Fruit fly (Drosophila melanogaster) whole organism, embryonic: Measurements from ENCODE around the gene b6.

Source experiments
- B-H2 ChIP-seq: fragments of 200-800 bp; sonication (Bioruptor generic); optimal IDR thresholded peaks from 2 replicates; lab custom pipeline; 2018; ENCODE audit warnings: missing biosample characterization, mild to moderate bottlenecking, missing genetic modification characterization
- BEAF-32 ChIP-seq: fragments of 200-800 bp; sonication (Bioruptor generic); optimal IDR thresholded peaks from 3 replicates; lab custom pipeline; 2017; ENCODE audit warnings: missing biosample characterization, missing genetic modification characterization, mild to moderate bottlenecking, moderate library complexity, missing genetic modification reagents
- CG11085 ChIP-seq: fragments of 200-800 bp; sonication (Bioruptor generic); IDR thresholded peaks from 2 replicates; pipeline ENCODE4 v1.3.6; 2022; ENCODE audit warnings: missing biosample characterization, missing genetic modification characterization
- CG13624 ChIP-seq: fragments of 200-800 bp; sonication (Bioruptor generic); optimal IDR thresholded peaks from 2 replicates; lab custom pipeline; 2016; ENCODE audit warnings: missing biosample characterization, missing genetic modification characterization
- CG14441 ChIP-seq: fragments of 200-800 bp; sonication (Bioruptor generic); IDR thresholded peaks from 2 replicates; pipeline ENCODE4 v1.3.6; 2022; ENCODE audit warnings: missing biosample characterization, missing genetic modification characterization
- CG18476 ChIP-seq: fragments of 200-800 bp; sonication (Bioruptor generic); optimal IDR thresholded peaks from 2 replicates; lab custom pipeline; 2016; ENCODE audit warnings: missing biosample characterization, mild to moderate bottlenecking, missing genetic modification characterization
- CG18599 ChIP-seq: fragments of 200-800 bp; sonication (Bioruptor generic); optimal IDR thresholded peaks from 3 replicates; lab custom pipeline; 2017; ENCODE audit warnings: missing biosample characterization, missing genetic modification characterization, mild to moderate bottlenecking, moderate library complexity, missing genetic modification reagents
- CG18619 ChIP-seq: fragments of 200-800 bp; sonication (Bioruptor generic); optimal IDR thresholded peaks from 3 replicates; lab custom pipeline; 2017; ENCODE audit warnings: missing biosample characterization, mild to moderate bottlenecking, missing genetic modification characterization
- CG30403 ChIP-seq: fragments of 200-800 bp; sonication (Bioruptor generic); optimal IDR thresholded peaks from 3 replicates; lab custom pipeline; 2016; ENCODE audit warnings: missing biosample characterization, missing genetic modification characterization
- CG32767 ChIP-seq: fragments of 200-800 bp; sonication (Bioruptor generic); IDR thresholded peaks from 2 replicates; pipeline ENCODE4 v1.3.6; 2022; ENCODE audit warnings: missing biosample characterization, missing genetic modification characterization
- CG6854 ChIP-seq: fragments of 200-800 bp; sonication (Bioruptor generic); optimal IDR thresholded peaks from 3 replicates; lab custom pipeline; 2017; ENCODE audit warnings: missing biosample characterization, mild to moderate bottlenecking, missing genetic modification characterization
- CG7928 ChIP-seq: fragments of 200-800 bp; sonication (Bioruptor generic); optimal IDR thresholded peaks from 2 replicates; lab custom pipeline; 2017; ENCODE audit warnings: missing biosample characterization, mild to moderate bottlenecking, missing genetic modification characterization
- CG8765 ChIP-seq: fragments of 200-800 bp; sonication (Bioruptor generic); IDR thresholded peaks from 2 replicates; pipeline ENCODE4 v1.3.6; 2022; ENCODE audit warnings: missing biosample characterization, missing genetic modification characterization
- CoRest ChIP-seq: fragments of 200-800 bp; sonication (Bioruptor generic); optimal IDR thresholded peaks from 3 replicates; lab custom pipeline; 2018; ENCODE audit warnings: missing biosample characterization, mild to moderate bottlenecking, missing genetic modification characterization, moderate library complexity
- CrebB ChIP-seq: fragments of 200-800 bp; sonication (Bioruptor generic); optimal IDR thresholded peaks from 3 replicates; lab custom pipeline; 2018; ENCODE audit warnings: missing biosample characterization, mild to moderate bottlenecking, missing genetic modification characterization
- Fer1 ChIP-seq: fragments of 200-800 bp; sonication (Bioruptor generic); optimal IDR thresholded peaks from 2 replicates; lab custom pipeline; 2017; ENCODE audit warnings: missing biosample characterization, mild to moderate bottlenecking, missing genetic modification characterization
- HLH4C ChIP-seq: fragments of 200-800 bp; sonication (Bioruptor generic); IDR thresholded peaks from 3 replicates; pipeline ENCODE4 v1.3.6; 2022; ENCODE audit warnings: missing biosample characterization, missing genetic modification characterization; ENCODE audit not compliant: partially characterized antibody
- Hand ChIP-seq: fragments of 200-800 bp; sonication (Bioruptor generic); optimal IDR thresholded peaks from 2 replicates; lab custom pipeline; 2017; ENCODE audit warnings: mild to moderate bottlenecking, missing biosample characterization, missing genetic modification reagents, missing genetic modification characterization
- Kr ChIP-seq: fragments of 200-800 bp; sonication (Bioruptor generic); optimal IDR thresholded peaks from 2 replicates; lab custom pipeline; 2017; ENCODE audit warnings: missing biosample characterization, mild to moderate bottlenecking, missing genetic modification characterization
- MBD-R2 ChIP-seq: fragments of 200-800 bp; sonication (Bioruptor generic); IDR thresholded peaks from 2 replicates; pipeline ENCODE4 v1.3.6; 2022; ENCODE audit warnings: missing biosample characterization, missing genetic modification characterization
- Myb ChIP-seq: fragments of 200-800 bp; sonication (Bioruptor generic); optimal IDR thresholded peaks from 2 replicates; lab custom pipeline; 2016; ENCODE audit warnings: missing biosample characterization, missing genetic modification characterization
- NK7.1 ChIP-seq: fragments of 200-800 bp; sonication (Bioruptor generic); optimal IDR thresholded peaks from 3 replicates; lab custom pipeline; 2016; ENCODE audit warnings: missing biosample characterization, missing genetic modification characterization
- Opbp ChIP-seq: fragments of 200-800 bp; sonication (Bioruptor generic); IDR thresholded peaks from 3 replicates; pipeline ENCODE4 v1.3.6; 2022; ENCODE audit warnings: missing biosample characterization, missing genetic modification characterization; ENCODE audit not compliant: partially characterized antibody
- Pdp1 ChIP-seq, 2 experiments: fragments of 200-800 bp; sonication (Bioruptor generic); optimal IDR thresholded peaks; 3 replicates each; lab custom pipeline; 2016; ENCODE audit warnings: missing biosample characterization in 2 of 2, missing genetic modification characterization in 2 of 2, mild to moderate bottlenecking in 1 of 2, moderate library complexity in 1 of 2
- Poxn ChIP-seq: fragments of 200-800 bp; sonication (Bioruptor generic); IDR thresholded peaks from 2 replicates; pipeline ENCODE4 v1.3.6; 2022; ENCODE audit warnings: missing biosample characterization, missing genetic modification characterization
- Sox102F ChIP-seq: fragments of 200-800 bp; sonication (Bioruptor generic); optimal IDR thresholded peaks from 2 replicates; lab custom pipeline; 2018; ENCODE audit warnings: missing biosample characterization, mild to moderate bottlenecking, missing genetic modification characterization, moderate library complexity
- Sry-β ChIP-seq: fragments of 200-800 bp; sonication (Bioruptor generic); optimal IDR thresholded peaks from 2 replicates; lab custom pipeline; 2018; ENCODE audit warnings: missing biosample characterization, mild to moderate bottlenecking, missing genetic modification characterization, moderate library complexity
- Sry-δ ChIP-seq: fragments of 200-800 bp; sonication (Bioruptor generic); optimal IDR thresholded peaks from 2 replicates; lab custom pipeline; 2016; ENCODE audit warnings: missing biosample characterization, missing genetic modification characterization
- TFAM ChIP-seq: fragments of 200-800 bp; sonication (Bioruptor generic); optimal IDR thresholded peaks from 2 replicates; lab custom pipeline; 2017; ENCODE audit warnings: missing biosample characterization, missing genetic modification characterization, inconsistent platforms
- Xrp1 ChIP-seq: fragments of 200-800 bp; sonication (Bioruptor generic); IDR thresholded peaks from 2 replicates; pipeline ENCODE4 v1.3.6; 2022; ENCODE audit warnings: missing biosample characterization, missing genetic modification characterization
- abd-A ChIP-seq: fragments of 200-800 bp; sonication (Bioruptor generic); optimal IDR thresholded peaks from 3 replicates; lab custom pipeline; 2019; ENCODE audit warnings: missing biosample characterization, mild to moderate bottlenecking, missing genetic modification characterization, moderate library complexity
- amos ChIP-seq: fragments of 200-800 bp; sonication (Bioruptor generic); IDR thresholded peaks from 2 replicates; pipeline ENCODE4 v1.3.6; 2022; ENCODE audit warnings: missing biosample characterization, missing genetic modification characterization; ENCODE audit not compliant: partially characterized antibody
- caup ChIP-seq: fragments of 200-800 bp; sonication (Bioruptor generic); optimal IDR thresholded peaks from 3 replicates; lab custom pipeline; 2017; ENCODE audit warnings: missing biosample characterization, mild to moderate bottlenecking, missing genetic modification characterization, moderate library complexity; ENCODE audit not compliant: severe bottlenecking
- dmrt11E ChIP-seq: fragments of 200-800 bp; sonication (Bioruptor generic); optimal IDR thresholded peaks from 3 replicates; lab custom pipeline; 2018; ENCODE audit warnings: missing biosample characterization, mild to moderate bottlenecking, missing genetic modification characterization, moderate library complexity
- emc ChIP-seq: fragments of 200-800 bp; sonication (Bioruptor generic); optimal IDR thresholded peaks from 2 replicates; lab custom pipeline; 2016; ENCODE audit warnings: missing biosample characterization, missing genetic modification characterization
- eve ChIP-seq, 2 experiments: fragments of >200 bp; optimal IDR thresholded peaks; 2 replicates each; lab custom pipeline; 2017; ENCODE audit warnings: missing biosample characterization in 2 of 2, missing genetic modification characterization in 2 of 2
- ewg ChIP-seq: fragments of 200-800 bp; sonication (Bioruptor generic); optimal IDR thresholded peaks from 3 replicates; lab custom pipeline; 2017; ENCODE audit warnings: mild to moderate bottlenecking, missing biosample characterization, missing genetic modification reagents, missing genetic modification characterization
- gce ChIP-seq: fragments of 200-800 bp; sonication (Bioruptor generic); IDR thresholded peaks from 3 replicates; pipeline ENCODE4 v1.3.6; 2022; ENCODE audit warnings: missing biosample characterization, missing genetic modification characterization
- gfzf ChIP-seq: fragments of 200-800 bp; sonication (Bioruptor generic); optimal IDR thresholded peaks from 2 replicates; lab custom pipeline; 2016; ENCODE audit warnings: missing biosample characterization, mild to moderate bottlenecking, missing genetic modification characterization, moderate library complexity
- ind ChIP-seq: fragments of 200-800 bp; sonication (Bioruptor generic); optimal IDR thresholded peaks from 3 replicates; lab custom pipeline; 2016; ENCODE audit warnings: missing biosample characterization, missing genetic modification characterization
- ken ChIP-seq: fragments of 200-800 bp; sonication (Bioruptor generic); IDR thresholded peaks from 3 replicates; pipeline ENCODE4 v1.3.6; 2022; ENCODE audit warnings: missing biosample characterization, missing genetic modification characterization
- mam ChIP-seq: fragments of 200-800 bp; sonication (Bioruptor generic); optimal IDR thresholded peaks from 3 replicates; lab custom pipeline; 2016; ENCODE audit warnings: missing biosample characterization, missing genetic modification characterization
- pfk ChIP-seq: fragments of 200-800 bp; sonication (Bioruptor generic); optimal IDR thresholded peaks from 2 replicates; lab custom pipeline; 2018; ENCODE audit warnings: missing biosample characterization, mild to moderate bottlenecking, missing genetic modification characterization, moderate library complexity
- pros ChIP-seq: fragments of 200-800 bp; sonication (Bioruptor generic); optimal IDR thresholded peaks from 3 replicates; lab custom pipeline; 2019; ENCODE audit warnings: missing biosample characterization, mild to moderate bottlenecking, missing genetic modification characterization, moderate library complexity
- sna ChIP-seq: fragments of 200-800 bp; sonication (Bioruptor generic); IDR thresholded peaks from 2 replicates; pipeline ENCODE4 v1.3.6; 2022; ENCODE audit warnings: missing biosample characterization, missing genetic modification characterization; ENCODE audit not compliant: partially characterized antibody
- ssp ChIP-seq: fragments of 200-800 bp; sonication (Bioruptor generic); IDR thresholded peaks from 2 replicates; pipeline ENCODE4 v1.3.6; 2022; ENCODE audit warnings: missing biosample characterization, missing genetic modification characterization
- stwl ChIP-seq: fragments of 200-800 bp; sonication (Bioruptor generic); optimal IDR thresholded peaks from 3 replicates; lab custom pipeline; 2018; ENCODE audit warnings: missing biosample characterization, mild to moderate bottlenecking, missing genetic modification characterization, moderate library complexity
- sug ChIP-seq: fragments of 200-800 bp; optimal IDR thresholded peaks from 2 replicates; lab custom pipeline; 2019; ENCODE audit warnings: missing biosample characterization, mild to moderate bottlenecking, missing genetic modification characterization, moderate library complexity
- tap ChIP-seq: fragments of 200-800 bp; optimal IDR thresholded peaks from 3 replicates; lab custom pipeline; 2019; ENCODE audit warnings: missing biosample characterization, mild to moderate bottlenecking, missing genetic modification characterization, moderate library complexity
- tio ChIP-seq: fragments of 200-800 bp; sonication (Bioruptor generic); optimal IDR thresholded peaks from 2 replicates; lab custom pipeline; 2017; ENCODE audit warnings: missing biosample characterization, missing genetic modification characterization, inconsistent platforms
- vvl ChIP-seq: fragments of 200-800 bp; sonication (Bioruptor generic); IDR thresholded peaks from 2 replicates; pipeline ENCODE4 v1.3.6; 2022; ENCODE audit warnings: missing biosample characterization, missing genetic modification characterization

Gene b6

DNA sequence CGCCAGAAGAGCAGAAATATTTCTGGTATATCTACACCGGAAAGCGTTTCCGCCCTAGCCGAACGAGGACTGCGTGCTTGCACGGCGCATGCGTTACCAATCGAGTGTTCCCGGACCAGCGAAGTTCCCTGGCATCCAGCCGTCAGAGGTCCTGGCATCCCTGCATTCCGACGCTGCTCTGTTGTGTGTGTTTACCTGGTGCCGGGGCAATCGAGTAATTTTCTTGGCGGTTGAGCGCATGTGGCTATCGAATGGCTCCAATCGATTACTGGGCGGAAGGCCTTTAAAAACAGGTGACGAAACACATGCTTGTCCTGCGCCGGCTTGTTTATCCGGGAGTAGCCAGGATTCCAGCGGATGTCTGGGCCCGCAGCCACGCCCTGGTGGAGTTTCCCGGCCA is 6.1 kb downstream of the b6 start, which contains the start of gene CG32809 (continued):
- no peak for TF ChIP-seq CG7928 (GFP tag; lab: Kevin White, UChicago)
- TF ChIP-seq ken, result no peak
- peak; percentile 98 for TF ChIP-seq ewg (GFP tag; lab: Kevin White, UChicago)
- TF ChIP-seq gce, result no peak
- TF ChIP-seq tap (tag; lab: Kevin White, UChicago), result no peak
- TF ChIP-seq Pdp1 (GFP tag; optimal IDR thresholded peaks at IDR 0.05; lab: Kevin White, UChicago), result no peak
- TF ChIP-seq CG14441 (GFP tag; lab: Robert Waterston, UW), result no peak
- TF ChIP-seq stwl (tag; lab: Kevin White, UChicago), result no peak
- no peak for TF ChIP-seq mam (GFP tag; lab: Kevin White, UChicago)
- TF ChIP-seq CG13624 (GFP tag; lab: Kevin White, UChicago), result no peak
- TF ChIP-seq amos (GFP tag; lab: Robert Waterston, UW), result no peak
- peak; percentile 25 for TF ChIP-seq Sry-δ
- TF ChIP-seq Poxn (GFP tag; lab: Robert Waterston, UW), result no peak
- TF ChIP-seq Xrp1 (GFP tag; lab: Robert Waterston, UW), result no peak
- TF ChIP-seq Hand, result no peak
- no peak for TF ChIP-seq CG30403 (GFP tag; lab: Kevin White, UChicago)
- TF ChIP-seq Kr, result no peak
- TF ChIP-seq BEAF-32 (GFP tag; lab: Kevin White, UChicago), result peak; percentile 18
- TF ChIP-seq CG11085 (GFP tag; lab: Robert Waterston, UW), result no peak
- no peak for TF ChIP-seq sug (tag; lab: Kevin White, UChicago)
- no peak for TF ChIP-seq tio (GFP tag; lab: Kevin White, UChicago)
- no peak for TF ChIP-seq CG6854 (GFP tag; lab: Kevin White, UChicago)
- no peak for TF ChIP-seq NK7.1 (GFP tag; lab: Kevin White, UChicago)
- TF ChIP-seq vvl (GFP tag; lab: Robert Waterston, UW), result no peak
- TF ChIP-seq Sry-β (GFP tag; lab: Kevin White, UChicago), result no peak
- TF ChIP-seq pfk (GFP tag; lab: Kevin White, UChicago), result no peak
- no peak for TF ChIP-seq TFAM (GFP tag; lab: Kevin White, UChicago)
- TF ChIP-seq Myb (GFP tag; lab: Kevin White, UChicago), result no peak
- no peak for TF ChIP-seq CG18619 (GFP tag; lab: Kevin White, UChicago)
- no peak for TF ChIP-seq sna (GFP tag; lab: Robert Waterston, UW)
- peak; percentile 23; the same call in 1 of the 2 replicates for TF ChIP-seq CG32767
- no peak for TF ChIP-seq Sox102F
- TF ChIP-seq emc, result no peak
- no peak for TF ChIP-seq ind
- no peak for TF ChIP-seq dmrt11E
- 0 out of 3 replicates have a peak, but pooled peaks have one; percentile 28 for TF ChIP-seq Opbp (GFP tag; lab: Robert Waterston, UW)
- no peak for TF ChIP-seq CG18599 (GFP tag; lab: Kevin White, UChicago)
- TF ChIP-seq CG18476, result no peak
- no peak for TF ChIP-seq pros
- TF ChIP-seq B-H2, result no peak
- TF ChIP-seq CrebB (tag; lab: Kevin White, UChicago), result no peak
- TF ChIP-seq CoRest (tag; lab: Kevin White, UChicago), result no peak
- TF ChIP-seq abd-A, result no peak
- TF ChIP-seq gfzf (GFP tag; lab: Kevin White, UChicago), result no peak
- TF ChIP-seq CG8765 (GFP tag; lab: Robert Waterston, UW), result no peak
- TF ChIP-seq ssp, result no peak
- TF ChIP-seq eve (GFP tag; optimal IDR thresholded peaks at IDR 0.05; lab: Kevin White, UChicago), result no peak
- no peak for TF ChIP-seq Fer1 (GFP tag; lab: Kevin White, UChicago)
- peak; percentile 23; the same call in 1 of the 3 replicates for TF ChIP-seq HLH4C (GFP tag; lab: Robert Waterston, UW)
- no peak for TF ChIP-seq caup (GFP tag; lab: Kevin White, UChicago)
- TF ChIP-seq MBD-R2 (GFP tag; lab: Robert Waterston, UW), result 0 out of 2 replicates have a peak, but pooled peaks have one; percentile 24
